Worm (Caenorhabditis elegans): Measurements from ENCODE around the gene oac-24.

- TF ChIP-seq ces-1 (GFP tag; optimal IDR thresholded peaks at IDR 0.05): no peak
- TF ChIP-seq lin-13 (GFP tag; optimal IDR thresholded peaks at IDR 0.05): no peak
- TF ChIP-seq sptf-1 (tag; optimal IDR thresholded peaks at IDR 0.05): no peak
- no peak for TF ChIP-seq ztf-11 (tag; optimal IDR thresholded peaks at IDR 0.05)
Measured at ce11 chrV:4754123-4754522, 43.6 kb downstream of the oac-24 start, which contains the start of gene hil-4.

Measured in whole organism, L1 larva.